Fruit fly (Drosophila melanogaster): ENCODE data around the gene spd-2.

The spd-2 gene

DNA sequence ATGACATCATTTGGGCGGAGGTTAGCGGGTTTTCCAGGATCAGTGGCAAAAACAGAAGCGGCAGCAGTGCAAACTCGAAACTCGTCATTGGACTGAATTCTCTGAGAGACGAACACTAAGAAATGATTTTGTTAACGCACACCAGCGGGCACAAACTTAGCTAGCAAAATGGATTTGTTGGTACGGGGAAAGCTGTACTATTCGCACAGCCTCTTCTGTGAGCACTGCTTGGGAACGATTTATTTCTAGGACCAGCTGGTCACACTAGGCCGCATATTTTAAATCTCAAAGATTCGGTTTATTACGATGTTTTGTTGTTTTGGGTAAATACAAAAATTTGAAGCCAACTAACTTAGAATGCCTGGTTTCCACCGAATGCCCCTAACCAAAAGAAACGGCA, 14.3 kb upstream of the spd-2 start, which contains the start of gene CG4098 (continued):
- TF ChIP-seq spab (GFP tag; optimal IDR thresholded peaks at IDR 0.05): no peak
- TF ChIP-seq Ets96B (tag; optimal IDR thresholded peaks at IDR 0.05): peak; percentile 36
- TF ChIP-seq CG4318 (GFP tag; optimal IDR thresholded peaks at IDR 0.05): no peak
- no peak for TF ChIP-seq Eip93F (GFP tag; optimal IDR thresholded peaks at IDR 0.05)
- peak; percentile 85 for TF ChIP-seq Eip78C (GFP tag)
- peak; percentile 39 for TF ChIP-seq Met (GFP tag; optimal IDR thresholded peaks at IDR 0.05)
- peak; percentile 32 for TF ChIP-seq Eip75B (GFP tag; optimal IDR thresholded peaks at IDR 0.05)
- peak; percentile 51 for TF ChIP-seq achi (GFP tag; optimal IDR thresholded peaks at IDR 0.05)
- TF ChIP-seq CG6854 (GFP tag; optimal IDR thresholded peaks at IDR 0.05): no peak
- TF ChIP-seq CG16779 (tag; optimal IDR thresholded peaks at IDR 0.05): no peak
- no peak for TF ChIP-seq CG8119 (GFP tag; IDR thresholded peaks at IDR 0.05)
- no peak for TF ChIP-seq CG11902 (GFP tag; optimal IDR thresholded peaks at IDR 0.05)
- peak; percentile 53 for TF ChIP-seq CG3032 (tag; optimal IDR thresholded peaks at IDR 0.05)
- TF ChIP-seq CG32006 (GFP tag; optimal IDR thresholded peaks at IDR 0.05): peak; percentile 55
- peak; percentile 8 for TF ChIP-seq Hr38 (GFP tag; optimal IDR thresholded peaks at IDR 0.05)
- TF ChIP-seq CG10669 (GFP tag; optimal IDR thresholded peaks at IDR 0.05): peak; percentile 13
- peak; percentile 78 for TF ChIP-seq CG6163 (GFP tag; IDR thresholded peaks at IDR 0.05)
- peak; percentile 79 for TF ChIP-seq svp (GFP tag)
- peak; percentile 35 for TF ChIP-seq CG7368 (GFP tag; optimal IDR thresholded peaks at IDR 0.05)
- TF ChIP-seq vri (GFP tag; optimal IDR thresholded peaks at IDR 0.05): peak; percentile 23
- peak; percentile 68 for TF ChIP-seq Hr4 (GFP tag; optimal IDR thresholded peaks at IDR 0.05)
- TF ChIP-seq Sox15 (GFP tag; optimal IDR thresholded peaks at IDR 0.05): peak; percentile 1
- TF ChIP-seq eg (GFP tag; IDR thresholded peaks at IDR 0.05): peak; percentile 87
- TF ChIP-seq pdm3 (GFP tag; optimal IDR thresholded peaks at IDR 0.05): peak; percentile 73

DNA sequence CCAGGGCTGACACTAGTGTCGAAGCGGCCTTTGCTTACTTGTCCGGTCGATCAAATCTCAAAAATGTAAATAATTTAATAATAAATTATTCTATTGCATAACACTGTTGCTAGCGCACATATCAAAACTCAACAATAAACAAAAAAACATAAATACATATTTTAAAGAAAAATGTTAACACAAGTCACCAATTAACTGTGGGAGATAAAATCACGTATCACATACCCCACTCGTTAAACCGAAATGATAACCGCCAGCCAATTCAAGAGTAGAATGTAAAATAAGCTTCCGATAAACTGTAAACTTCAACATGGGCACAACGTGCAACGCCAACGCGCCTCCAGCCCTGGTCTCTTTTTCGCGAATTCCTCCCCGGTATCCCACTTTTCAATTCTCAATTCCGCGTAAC, 7.9 kb upstream of the spd-2 start, which contains the start of gene Arts:
Arts (plus strand) TSS at position 116 of the 409 bp plus-strand sequence.
- TF ChIP-seq CG7368 (GFP tag; optimal IDR thresholded peaks at IDR 0.05) (no peak), Blimp-1 (GFP tag; optimal IDR thresholded peaks at IDR 0.05) (no peak), Smox (GFP tag; optimal IDR thresholded peaks at IDR 0.05) (peak; percentile 0), eg (GFP tag; IDR thresholded peaks at IDR 0.05) (no peak), vri (GFP tag; optimal IDR thresholded peaks at IDR 0.05) (no peak), Eip93F (GFP tag; optimal IDR thresholded peaks at IDR 0.05) (peak; percentile 34), CG9139 (GFP tag; optimal IDR thresholded peaks at IDR 0.05) (no peak), CG6808 (GFP tag; optimal IDR thresholded peaks at IDR 0.05) (peak; percentile 59), achi (GFP tag; optimal IDR thresholded peaks at IDR 0.05) (peak; percentile 38), topi (GFP tag; optimal IDR thresholded peaks at IDR 0.05) (peak; percentile 18), svp (GFP tag) (peak; percentile 74), dac (GFP tag; optimal IDR thresholded peaks at IDR 0.05) (no peak), esn (GFP tag; optimal IDR thresholded peaks at IDR 0.05) (peak; percentile 41), CG15336 (GFP tag; IDR thresholded peaks at IDR 0.05) (no peak), CG3032 (tag; optimal IDR thresholded peaks at IDR 0.05) (peak; percentile 40), Met (GFP tag; optimal IDR thresholded peaks at IDR 0.05) (peak; percentile 25), CG32006 (GFP tag; optimal IDR thresholded peaks at IDR 0.05) (peak; percentile 40), CG10631 (GFP tag; optimal IDR thresholded peaks at IDR 0.05) (peak; percentile 48), Gug (GFP tag; IDR thresholded peaks at IDR 0.05) (no peak), pdm3 (GFP tag; optimal IDR thresholded peaks at IDR 0.05) (peak; percentile 25), CG1621 (tag; optimal IDR thresholded peaks at IDR 0.05) (no peak), Sox14 (GFP tag; optimal IDR thresholded peaks at IDR 0.05) (peak; percentile 6), Hr39 (GFP tag; optimal IDR thresholded peaks at IDR 0.05) (peak; percentile 5), CG10669 (GFP tag; optimal IDR thresholded peaks at IDR 0.05) (no peak), CG34406 (GFP tag; optimal IDR thresholded peaks at IDR 0.05) (peak; percentile 7), net (GFP tag; optimal IDR thresholded peaks at IDR 0.05) (no peak), CG3919 (GFP tag; optimal IDR thresholded peaks at IDR 0.05) (peak; percentile 31), Hr38 (GFP tag; optimal IDR thresholded peaks at IDR 0.05) (no peak), Ets21C (GFP tag; optimal IDR thresholded peaks at IDR 0.05) (no peak), CG31627 (GFP tag; optimal IDR thresholded peaks at IDR 0.05) (peak; percentile 26), CG6163 (GFP tag; IDR thresholded peaks at IDR 0.05) (no peak), Sox102F (GFP tag; optimal IDR thresholded peaks at IDR 0.05) (no peak), CG6792 (GFP tag; optimal IDR thresholded peaks at IDR 0.05) (peak; percentile 17), CG11294 (GFP tag; IDR thresholded peaks at IDR 0.05) (no peak), fd59A (GFP tag; optimal IDR thresholded peaks at IDR 0.05) (no peak), Lpt (GFP tag; optimal IDR thresholded peaks at IDR 0.05) (no peak), spab (GFP tag; optimal IDR thresholded peaks at IDR 0.05) (no peak), salr (GFP tag; optimal IDR thresholded peaks at IDR 0.05) (no peak), fkh (GFP tag; optimal IDR thresholded peaks at IDR 0.05) (peak; percentile 34), Eip78C (GFP tag) (peak; percentile 57), CG4318 (GFP tag; optimal IDR thresholded peaks at IDR 0.05) (no peak)
